Worm (Caenorhabditis elegans) whole organism, mixed stage, embryonic: ENCODE data around the gene R07E5.5.

Source experiments
- ceh-43 ChIP-seq: fragments of 200-800 bp; sonication (Bioruptor generic); optimal IDR thresholded peaks from 2 replicates; lab custom pipeline; 2018; ENCODE audit warnings: mild to moderate bottlenecking, missing genetic modification characterization, moderate library complexity, missing compliant biosample characterization
- nhr-28 ChIP-seq: fragments of 150-350 bp; optimal IDR thresholded peaks from 2 replicates; lab custom pipeline; 2014; ENCODE audit warnings: missing biosample characterization, missing genetic modification characterization
- nhr-76 ChIP-seq: sonication (generic microtip); optimal IDR thresholded peaks from 2 replicates; lab custom pipeline; 2017; ENCODE audit warnings: missing biosample characterization, missing genetic modification characterization

DNA sequence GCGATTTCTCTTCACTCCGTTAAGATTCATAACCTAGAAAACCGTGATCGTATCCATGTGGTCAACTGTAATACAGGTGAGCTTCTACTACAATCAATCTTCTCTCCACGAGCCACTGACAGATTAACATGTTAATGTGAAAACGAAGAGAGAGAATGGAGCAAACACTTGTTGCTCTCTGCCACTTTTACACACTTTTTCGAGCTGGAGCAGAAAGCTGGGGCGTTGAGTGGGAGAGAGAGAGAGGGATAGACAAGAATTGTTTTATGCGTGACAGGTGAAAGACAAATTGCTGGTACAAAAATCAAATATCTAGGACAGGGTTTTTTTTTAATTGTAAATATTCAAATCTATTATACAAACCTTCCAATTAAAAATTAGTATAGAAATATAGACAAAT is 38.9 kb upstream of the R07E5.5 start:
- TF ChIP-seq nhr-76 (tag; lab: Kevin White, UChicago): no peak
- TF ChIP-seq nhr-28 (tag; lab: Kevin White, UChicago): no peak
- TF ChIP-seq ceh-43 (GFP tag; lab: Kevin White, UChicago): no peak
